Worm (Caenorhabditis elegans): Measurements from ENCODE around the gene T25B9.5.

ce11 chrIV:10799354-10799753 is 44.8 kb upstream of the T25B9.5 start, which contains the start of gene zipt-2.1:
- TF ChIP-seq tra-4 (tag; optimal IDR thresholded peaks at IDR 0.05), result no peak
- no peak for TF ChIP-seq ets-7 (tag; optimal IDR thresholded peaks at IDR 0.05)
- TF ChIP-seq tbx-37 (GFP tag; conservative IDR thresholded peaks at IDR 0.05), result no peak
- TF ChIP-seq ama-1 (optimal IDR thresholded peaks at IDR 0.05), result no peak
- no peak for TF ChIP-seq pes-1 (GFP tag; IDR thresholded peaks at IDR 0.05)
- TF ChIP-seq hnd-1 (tag; optimal IDR thresholded peaks at IDR 0.05), result no peak
- no peak for TF ChIP-seq hmg-4 (GFP tag; optimal IDR thresholded peaks at IDR 0.05)
- no peak for TF ChIP-seq flt-1 (GFP tag; IDR thresholded peaks at IDR 0.05)
- TF ChIP-seq ceh-13 (GFP tag; optimal IDR thresholded peaks at IDR 0.05), result no peak
- no peak for TF ChIP-seq B0310.2 (tag; optimal IDR thresholded peaks at IDR 0.05)
- TF ChIP-seq tbx-11 (GFP tag; IDR thresholded peaks at IDR 0.05), result no peak
- no peak for TF ChIP-seq hmbx-1 (tag; optimal IDR thresholded peaks at IDR 0.05)
- no peak for TF ChIP-seq aly-1 (tag; optimal IDR thresholded peaks at IDR 0.05)
- TF ChIP-seq scrt-1 (GFP tag; IDR thresholded peaks at IDR 0.05), result no peak

Data from whole organism, early embryonic.